Fruit fly (Drosophila melanogaster): ENCODE measurements around the gene CG42752.
A peak's percentile ranks its signal among the peaks of the same experiment; 100 is the strongest.

CG42752 gene

dm6 chr2L:18705617-18706046 is 34.3 kb downstream of the CG42752 start, which contains the start of gene Jwa (continued):
- peak; percentile 93 for TF ChIP-seq mam (GFP tag; optimal IDR thresholded peaks at IDR 0.05)
- peak; percentile 91 for TF ChIP-seq chm (GFP tag; IDR thresholded peaks at IDR 0.05)
- peak; percentile 94 for TF ChIP-seq Ptx1 (GFP tag; IDR thresholded peaks at IDR 0.05)
- peak; percentile 95 for TF ChIP-seq tna (GFP tag; IDR thresholded peaks at IDR 0.05; ENCODE audit: partially characterized antibody)
- peak; percentile 99 for TF ChIP-seq hb (GFP tag; IDR thresholded peaks at IDR 0.05; ENCODE audit: partially characterized antibody)
- no peak; the same call in 1 of the 2 replicates for TF ChIP-seq CG4360 (GFP tag; IDR thresholded peaks at IDR 0.05)
- no peak for TF ChIP-seq luna (GFP tag; optimal IDR thresholded peaks at IDR 0.05)
- peak; percentile 81 for TF ChIP-seq Hmx (GFP tag; optimal IDR thresholded peaks at IDR 0.05)
- peak; percentile 96 for TF ChIP-seq tin (GFP tag; optimal IDR thresholded peaks at IDR 0.05)
- peak; percentile 95 for TF ChIP-seq ken (GFP tag; IDR thresholded peaks at IDR 0.05)
- TF ChIP-seq CG8290 (GFP tag; optimal IDR thresholded peaks at IDR 0.05) = peak; percentile 89
- peak; percentile 69 to 92 for TF ChIP-seq CG8290 (tag; optimal IDR thresholded peaks at IDR 0.05)
- TF ChIP-seq CG14014 (GFP tag; IDR thresholded peaks at IDR 0.05) = peak; percentile 89
- peak; percentile 95 for TF ChIP-seq chn (GFP tag; optimal IDR thresholded peaks at IDR 0.05)
- TF ChIP-seq Spps (tag; optimal IDR thresholded peaks at IDR 0.05) = peak; percentile 72
- TF ChIP-seq CG1024 (GFP tag; IDR thresholded peaks at IDR 0.05) = peak; percentile 87
- peak; percentile 81 for TF ChIP-seq CG15269 (tag; optimal IDR thresholded peaks at IDR 0.05)
- TF ChIP-seq CG17328 (GFP tag; IDR thresholded peaks at IDR 0.05) = peak; percentile 89
- peak; percentile 92 for TF ChIP-seq cas (GFP tag; IDR thresholded peaks at IDR 0.05)
- no peak for TF ChIP-seq CG12071 (GFP tag; optimal IDR thresholded peaks at IDR 0.05)
- peak; percentile 99 for TF ChIP-seq CG16813 (GFP tag; IDR thresholded peaks at IDR 0.05; ENCODE audit: partially characterized antibody)
- peak; percentile 92 for TF ChIP-seq zfh1 (GFP tag; IDR thresholded peaks at IDR 0.05)
- no peak for TF ChIP-seq fd64A (GFP tag; optimal IDR thresholded peaks at IDR 0.05)
- TF ChIP-seq kay (GFP tag; optimal IDR thresholded peaks at IDR 0.05) = peak; percentile 89
- peak; percentile 73 for TF ChIP-seq eyg (GFP tag; optimal IDR thresholded peaks at IDR 0.05)
- peak; percentile 95 for TF ChIP-seq sob (GFP tag; IDR thresholded peaks at IDR 0.05)
- TF ChIP-seq esg (GFP tag; conservative IDR thresholded peaks at IDR 0.05) = peak; percentile 94
- peak; percentile 97 for TF ChIP-seq Hmr (GFP tag; optimal IDR thresholded peaks at IDR 0.05)
- no peak for TF ChIP-seq wek (GFP tag; optimal IDR thresholded peaks at IDR 0.05)
- peak; percentile 67 for TF ChIP-seq Nf-YA (GFP tag; IDR thresholded peaks at IDR 0.05)
- TF ChIP-seq dimm (GFP tag; IDR thresholded peaks at IDR 0.05) = peak; percentile 85
- peak; percentile 83 for TF ChIP-seq CG17612 (GFP tag; IDR thresholded peaks at IDR 0.05)
- peak; percentile 67 for TF ChIP-seq HHEX (GFP tag; optimal IDR thresholded peaks at IDR 0.05)
- peak; percentile 93 for TF ChIP-seq Xbp1 (GFP tag; optimal IDR thresholded peaks at IDR 0.05)
- peak; percentile 92 for TF ChIP-seq CG32532 (GFP tag; IDR thresholded peaks at IDR 0.05)
- peak; percentile 95 for TF ChIP-seq nerfin-2 (GFP tag; IDR thresholded peaks at IDR 0.05; ENCODE audit: partially characterized antibody)
- TF ChIP-seq CG6813 (GFP tag; optimal IDR thresholded peaks at IDR 0.05) = no peak
- TF ChIP-seq MESR4 (GFP tag; optimal IDR thresholded peaks at IDR 0.05) = peak; percentile 87
- peak; percentile 80 for TF ChIP-seq Meics (GFP tag; optimal IDR thresholded peaks at IDR 0.05)
- TF ChIP-seq GATAe (GFP tag; conservative IDR thresholded peaks at IDR 0.05) = peak; percentile 41; the same call in 1 of the 2 replicates
- TF ChIP-seq CG2199 (GFP tag; IDR thresholded peaks at IDR 0.05) = no peak
- peak; percentile 79 for TF ChIP-seq CG3065 (GFP tag; optimal IDR thresholded peaks at IDR 0.05)
- peak; percentile 89 for TF ChIP-seq peb (GFP tag; IDR thresholded peaks at IDR 0.05)
- TF ChIP-seq chinmo (GFP tag; IDR thresholded peaks at IDR 0.05; ENCODE audit: partially characterized antibody) = peak; percentile 94
- TF ChIP-seq cato (GFP tag; optimal IDR thresholded peaks at IDR 0.05; ENCODE audit: borderline replicate concordance) = peak; percentile 93
- TF ChIP-seq CG33557 (GFP tag; optimal IDR thresholded peaks at IDR 0.05) = peak; percentile 91
- TF ChIP-seq Mrtf (GFP tag; IDR thresholded peaks at IDR 0.05) = peak; percentile 84
- peak; percentile 82 for TF ChIP-seq NK7.1 (GFP tag; optimal IDR thresholded peaks at IDR 0.05)
- peak; percentile 75 for TF ChIP-seq Elba2 (GFP tag; optimal IDR thresholded peaks at IDR 0.05)
- TF ChIP-seq vnd (GFP tag; IDR thresholded peaks at IDR 0.05; ENCODE audit: partially characterized antibody) = peak; percentile 100
- peak; percentile 91 for TF ChIP-seq Bdp1 (GFP tag; optimal IDR thresholded peaks at IDR 0.05)

Data from whole organism, embryonic.